Fruit fly (Drosophila melanogaster): ENCODE measurements around the gene primo-2.

Gene primo-2

DNA sequence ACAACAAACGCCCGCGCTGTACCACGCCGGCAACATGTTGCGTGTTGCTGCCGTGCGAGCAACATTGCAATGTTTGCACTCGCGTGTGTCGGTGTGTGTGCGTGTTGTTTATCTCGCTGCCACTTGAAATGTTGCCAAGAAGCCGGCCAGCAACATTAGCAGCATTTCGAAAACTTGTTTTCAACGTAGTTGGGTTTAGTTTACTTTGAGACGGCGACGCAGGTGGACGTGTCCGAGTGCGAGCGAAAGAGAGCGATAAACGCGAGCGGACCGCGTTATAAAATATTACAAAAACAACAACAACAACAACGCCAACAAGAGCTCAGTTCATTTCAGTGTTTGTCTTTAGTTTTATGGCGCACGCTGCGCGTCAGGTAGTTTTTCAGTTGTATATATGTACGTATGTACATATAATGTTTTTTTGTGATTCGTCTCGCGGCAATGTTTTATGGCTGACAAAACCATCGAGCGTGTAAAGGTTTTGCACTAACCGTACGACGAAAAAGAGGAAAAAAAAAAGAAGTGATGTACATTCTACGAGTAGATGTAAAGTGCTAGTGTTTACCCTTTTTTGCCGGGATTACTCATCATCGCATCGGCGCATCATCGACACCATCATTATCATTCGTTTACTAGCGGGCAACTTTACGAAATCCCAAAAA lies 3.5 kb upstream of the primo-2 start, which contains the start of gene kmr (continued):
- TF ChIP-seq CG2712 (tag; optimal IDR thresholded peaks at IDR 0.05) (no peak), HmgD (GFP tag; optimal IDR thresholded peaks at IDR 0.05) (no peak), fd102C (GFP tag; optimal IDR thresholded peaks at IDR 0.05) (no peak), MESR4 (GFP tag; optimal IDR thresholded peaks at IDR 0.05) (peak; percentile 12), pita (GFP tag; optimal IDR thresholded peaks at IDR 0.05) (no peak), CG3163 (GFP tag; optimal IDR thresholded peaks at IDR 0.05) (peak; percentile 13), gcm2 (GFP tag; optimal IDR thresholded peaks at IDR 0.05) (no peak), chm (GFP tag; IDR thresholded peaks at IDR 0.05) (peak; percentile 78), usp (GFP tag; optimal IDR thresholded peaks at IDR 0.05) (no peak), D (optimal IDR thresholded peaks at IDR 0.05) (no peak), D (GFP tag; optimal IDR thresholded peaks at IDR 0.05) (peak; percentile 29), wek (GFP tag; optimal IDR thresholded peaks at IDR 0.05) (peak; percentile 73), CG43689 (GFP tag; IDR thresholded peaks at IDR 0.05) (no peak), CG7357 (GFP tag; IDR thresholded peaks at IDR 0.05) (no peak), crc (GFP tag; optimal IDR thresholded peaks at IDR 0.05) (no peak), HLH4C (GFP tag; IDR thresholded peaks at IDR 0.05; ENCODE audit: partially characterized antibody) (0 out of 3 replicates have a peak, but pooled peaks have one; percentile 27), ATbp (GFP tag; optimal IDR thresholded peaks at IDR 0.05) (peak; percentile 66), CG17385 (GFP tag; optimal IDR thresholded peaks at IDR 0.05) (peak; percentile 21), CHES-1-like (GFP tag; optimal IDR thresholded peaks at IDR 0.05) (no peak), Spps (tag; optimal IDR thresholded peaks at IDR 0.05) (no peak), CG33213 (GFP tag; optimal IDR thresholded peaks at IDR 0.05) (peak; percentile 22), sim (GFP tag; IDR thresholded peaks at IDR 0.05) (peak; percentile 76), NK7.1 (GFP tag; optimal IDR thresholded peaks at IDR 0.05) (peak; percentile 58), CG17912 (GFP tag; optimal IDR thresholded peaks at IDR 0.05) (peak; percentile 61), Xrp1 (GFP tag; IDR thresholded peaks at IDR 0.05) (no peak; the same call in 1 of the 2 replicates), az2 (GFP tag; optimal IDR thresholded peaks at IDR 0.05) (no peak), eve (GFP tag; optimal IDR thresholded peaks at IDR 0.05) (peak in 1 of 2 experiments; percentile 84), nau (GFP tag; optimal IDR thresholded peaks at IDR 0.05) (peak; percentile 72), aop (GFP tag; IDR thresholded peaks at IDR 0.05) (no peak), CG12942 (GFP tag; optimal IDR thresholded peaks at IDR 0.05) (no peak), CG13894 (tag; optimal IDR thresholded peaks at IDR 0.05) (peak; percentile 62), NC2β (GFP tag; optimal IDR thresholded peaks at IDR 0.05) (peak; percentile 38), Gug (GFP tag; IDR thresholded peaks at IDR 0.05) (no peak), Atf6 (GFP tag; IDR thresholded peaks at IDR 0.05) (peak; percentile 27; the same call in 1 of the 2 replicates), CG31224 (GFP tag; IDR thresholded peaks at IDR 0.05) (no peak), Myb (GFP tag; optimal IDR thresholded peaks at IDR 0.05) (no peak), CG15269 (tag; optimal IDR thresholded peaks at IDR 0.05) (peak; percentile 45), yki (optimal IDR thresholded peaks at IDR 0.05) (no peak), schlank (tag; optimal IDR thresholded peaks at IDR 0.05) (no peak), odd (GFP tag; optimal IDR thresholded peaks at IDR 0.05) (peak; percentile 50), sug (tag; optimal IDR thresholded peaks at IDR 0.05) (peak; percentile 63), CG16813 (GFP tag; IDR thresholded peaks at IDR 0.05; ENCODE audit: partially characterized antibody) (no peak), sqz (GFP tag; optimal IDR thresholded peaks at IDR 0.05) (peak; percentile 77), CG11093 (GFP tag; IDR thresholded peaks at IDR 0.05) (no peak), CG17802 (tag; optimal IDR thresholded peaks at IDR 0.05) (no peak), Fer1 (GFP tag; optimal IDR thresholded peaks at IDR 0.05) (peak; percentile 77), CG3838 (GFP tag; optimal IDR thresholded peaks at IDR 0.05) (no peak), nmo (GFP tag; optimal IDR thresholded peaks at IDR 0.05) (peak; percentile 23), toy (GFP tag; IDR thresholded peaks at IDR 0.05) (no peak), sima (GFP tag; optimal IDR thresholded peaks at IDR 0.05) (no peak), CG15479 (GFP tag; optimal IDR thresholded peaks at IDR 0.05) (peak; percentile 69)

All from whole organism, embryonic.